Fruit fly (Drosophila melanogaster) whole organism, prepupa: Measurements from ENCODE around the gene EMC5.

Experiments
- Blimp-1 ChIP-seq: fragments of 200-800 bp; sonication (Bioruptor generic); optimal IDR thresholded peaks from 3 replicates; lab custom pipeline; 2017; ENCODE audit warnings: missing biosample characterization, missing genetic modification characterization, mild to moderate bottlenecking, moderate library complexity, missing genetic modification reagents
- CG10631 ChIP-seq: fragments of 200-800 bp; sonication (Bioruptor generic); optimal IDR thresholded peaks from 2 replicates; lab custom pipeline; 2016; ENCODE audit warnings: missing biosample characterization, missing genetic modification characterization
- CG11762 ChIP-seq: fragments of 200-800 bp; sonication (Bioruptor generic); optimal IDR thresholded peaks from 3 replicates; lab custom pipeline; 2016; ENCODE audit warnings: missing biosample characterization, missing genetic modification characterization; ENCODE audit not compliant: insufficient read depth
- CG15336 ChIP-seq: fragments of 200-800 bp; sonication (Bioruptor generic); IDR thresholded peaks from 2 replicates; pipeline ENCODE4 v1.3.6; 2022; ENCODE audit warnings: missing biosample characterization, missing genetic modification characterization
- CG1621 ChIP-seq: fragments of 200-800 bp; sonication (Bioruptor generic); optimal IDR thresholded peaks from 3 replicates; lab custom pipeline; 2018; ENCODE audit warnings: missing biosample characterization, mild to moderate bottlenecking, missing genetic modification characterization
- CG16779 ChIP-seq: fragments of 200-800 bp; sonication (Bioruptor generic); optimal IDR thresholded peaks from 3 replicates; lab custom pipeline; 2017; ENCODE audit warnings: missing biosample characterization, mild to moderate bottlenecking, missing genetic modification characterization
- CG3032 ChIP-seq: fragments of 200-800 bp; optimal IDR thresholded peaks from 2 replicates; lab custom pipeline; 2019; ENCODE audit warnings: missing biosample characterization, mild to moderate bottlenecking, missing genetic modification characterization, moderate library complexity
- CG31627 ChIP-seq: fragments of 200-800 bp; sonication (Bioruptor generic); optimal IDR thresholded peaks from 3 replicates; lab custom pipeline; 2016; ENCODE audit warnings: missing biosample characterization, missing genetic modification characterization
- CG32006 ChIP-seq: fragments of 200-800 bp; sonication (Bioruptor generic); optimal IDR thresholded peaks from 3 replicates; lab custom pipeline; 2017; ENCODE audit warnings: missing biosample characterization, mild to moderate bottlenecking, missing genetic modification characterization
- CG4318 ChIP-seq: fragments of 200-800 bp; sonication (Bioruptor generic); optimal IDR thresholded peaks from 3 replicates; lab custom pipeline; 2017; ENCODE audit warnings: missing biosample characterization, mild to moderate bottlenecking, missing genetic modification characterization
- CG6163 ChIP-seq: fragments of 200-800 bp; sonication (Bioruptor generic); IDR thresholded peaks from 3 replicates; pipeline ENCODE4 v1.3.6; 2022; ENCODE audit warnings: missing biosample characterization, missing genetic modification characterization
- CG6276 ChIP-seq: fragments of 200-800 bp; sonication (Bioruptor generic); optimal IDR thresholded peaks from 2 replicates; lab custom pipeline; 2017; ENCODE audit warnings: missing biosample characterization, mild to moderate bottlenecking, missing genetic modification characterization
- CG6792 ChIP-seq: fragments of 200-800 bp; sonication (Bioruptor generic); optimal IDR thresholded peaks from 3 replicates; lab custom pipeline; 2016; ENCODE audit warnings: missing biosample characterization, missing genetic modification characterization
- CG6808 ChIP-seq: fragments of 200-800 bp; sonication (Bioruptor generic); optimal IDR thresholded peaks from 3 replicates; lab custom pipeline; 2017; ENCODE audit warnings: missing biosample characterization, missing genetic modification characterization, mild to moderate bottlenecking, moderate library complexity, missing genetic modification reagents
- CG6854 ChIP-seq: fragments of 200-800 bp; sonication (Bioruptor generic); optimal IDR thresholded peaks from 2 replicates; lab custom pipeline; 2017; ENCODE audit warnings: missing biosample characterization, mild to moderate bottlenecking, missing genetic modification characterization
- CG7368 ChIP-seq: fragments of 200-800 bp; sonication (Bioruptor generic); optimal IDR thresholded peaks from 3 replicates; lab custom pipeline; 2016; ENCODE audit warnings: missing biosample characterization, missing genetic modification characterization
- CG8119 ChIP-seq: fragments of 200-800 bp; sonication (Bioruptor generic); IDR thresholded peaks from 3 replicates; pipeline ENCODE4 v1.3.6; 2022; ENCODE audit warnings: missing biosample characterization, missing genetic modification characterization
- CG8319 ChIP-seq: fragments of 200-800 bp; sonication (Bioruptor generic); optimal IDR thresholded peaks from 3 replicates; lab custom pipeline; 2016; ENCODE audit warnings: missing biosample characterization, missing genetic modification characterization
- CG8632 ChIP-seq: fragments of 200-800 bp; sonication (Bioruptor generic); optimal IDR thresholded peaks from 3 replicates; lab custom pipeline; 2016; ENCODE audit warnings: missing biosample characterization, missing genetic modification characterization
- CG9139 ChIP-seq: fragments of 200-800 bp; sonication (Bioruptor generic); optimal IDR thresholded peaks from 3 replicates; lab custom pipeline; 2017; ENCODE audit warnings: missing biosample characterization, mild to moderate bottlenecking, missing genetic modification characterization
- Eip93F ChIP-seq: fragments of 200-800 bp; sonication (Bioruptor generic); optimal IDR thresholded peaks from 2 replicates; lab custom pipeline; 2016; ENCODE audit warnings: missing biosample characterization, mild to moderate bottlenecking, missing genetic modification characterization
- Ets21C ChIP-seq: fragments of 200-800 bp; sonication (Bioruptor generic); optimal IDR thresholded peaks from 3 replicates; lab custom pipeline; 2016; ENCODE audit warnings: missing biosample characterization, missing genetic modification characterization
- Ets96B ChIP-seq: fragments of 200-800 bp; optimal IDR thresholded peaks from 2 replicates; lab custom pipeline; 2019; ENCODE audit warnings: missing biosample characterization, mild to moderate bottlenecking, missing genetic modification characterization, moderate library complexity
- Gug ChIP-seq: fragments of 200-800 bp; sonication (Bioruptor generic); IDR thresholded peaks from 2 replicates; pipeline ENCODE4 v1.3.6; 2022; ENCODE audit warnings: missing biosample characterization, missing genetic modification characterization
- Hr39 ChIP-seq: fragments of 200-800 bp; sonication (Bioruptor generic); optimal IDR thresholded peaks from 2 replicates; lab custom pipeline; 2016; ENCODE audit warnings: missing biosample characterization, missing genetic modification characterization
- Hr4 ChIP-seq: fragments of 200-800 bp; sonication (Bioruptor generic); optimal IDR thresholded peaks from 3 replicates; lab custom pipeline; 2016; ENCODE audit warnings: missing biosample characterization, missing genetic modification characterization
- OdsH ChIP-seq: fragments of 200-800 bp; sonication (Bioruptor generic); optimal IDR thresholded peaks from 3 replicates; lab custom pipeline; 2016; ENCODE audit warnings: missing biosample characterization, missing genetic modification characterization
- Smox ChIP-seq: fragments of 200-800 bp; sonication (Bioruptor generic); optimal IDR thresholded peaks from 3 replicates; lab custom pipeline; 2016; ENCODE audit warnings: missing biosample characterization, missing genetic modification characterization
- Sox15 ChIP-seq: fragments of 200-800 bp; sonication (Bioruptor generic); optimal IDR thresholded peaks from 3 replicates; lab custom pipeline; 2016; ENCODE audit warnings: missing biosample characterization, missing genetic modification characterization
- acj6 ChIP-seq: fragments of 200-800 bp; sonication (Bioruptor generic); optimal IDR thresholded peaks from 3 replicates; lab custom pipeline; 2016; ENCODE audit warnings: missing biosample characterization, missing genetic modification characterization
- cyc ChIP-seq: fragments of 200-800 bp; sonication (Bioruptor generic); optimal IDR thresholded peaks from 3 replicates; lab custom pipeline; 2016; ENCODE audit warnings: missing biosample characterization, missing genetic modification characterization
- dsx ChIP-seq: fragments of 200-800 bp; optimal IDR thresholded peaks from 3 replicates; lab custom pipeline; 2019; ENCODE audit warnings: missing biosample characterization, mild to moderate bottlenecking, missing genetic modification characterization, moderate library complexity; ENCODE audit not compliant: poor library complexity, severe bottlenecking
- eg ChIP-seq: fragments of 200-800 bp; sonication (Bioruptor generic); IDR thresholded peaks from 3 replicates; pipeline ENCODE4 v1.3.6; 2022; ENCODE audit warnings: missing biosample characterization, missing genetic modification characterization
- esn ChIP-seq: fragments of 200-800 bp; sonication (Bioruptor generic); optimal IDR thresholded peaks from 2 replicates; lab custom pipeline; 2016; ENCODE audit warnings: missing biosample characterization, mild to moderate bottlenecking, missing genetic modification characterization, moderate library complexity
- fd59A ChIP-seq: fragments of 200-800 bp; sonication (Bioruptor generic); optimal IDR thresholded peaks from 2 replicates; lab custom pipeline; 2017; ENCODE audit warnings: missing biosample characterization, mild to moderate bottlenecking, missing genetic modification characterization, missing genetic modification reagents
- fd85E ChIP-seq: fragments of 200-800 bp; sonication (Bioruptor generic); optimal IDR thresholded peaks from 3 replicates; lab custom pipeline; 2016; ENCODE audit warnings: missing biosample characterization, missing genetic modification characterization
- fkh ChIP-seq: fragments of 200-800 bp; sonication (Bioruptor generic); optimal IDR thresholded peaks from 3 replicates; lab custom pipeline; 2017; ENCODE audit warnings: missing biosample characterization, mild to moderate bottlenecking, missing genetic modification characterization, moderate library complexity
- lz ChIP-seq: fragments of 200-800 bp; sonication (Bioruptor generic); optimal IDR thresholded peaks from 3 replicates; lab custom pipeline; 2016; ENCODE audit warnings: missing biosample characterization, missing genetic modification characterization
- net ChIP-seq: fragments of 200-800 bp; sonication (Bioruptor generic); optimal IDR thresholded peaks from 3 replicates; lab custom pipeline; 2016; ENCODE audit warnings: missing biosample characterization, missing genetic modification characterization
- pdm3 ChIP-seq: fragments of 200-800 bp; sonication (Bioruptor generic); optimal IDR thresholded peaks from 3 replicates; lab custom pipeline; 2016; ENCODE audit warnings: missing biosample characterization, missing genetic modification characterization
- spab ChIP-seq: fragments of 200-800 bp; sonication (Bioruptor generic); optimal IDR thresholded peaks from 2 replicates; lab custom pipeline; 2017; ENCODE audit warnings: missing biosample characterization, mild to moderate bottlenecking, missing genetic modification characterization, missing genetic modification reagents
- ss ChIP-seq, 2 experiments: fragments of 200-800 bp; sonication (Bioruptor generic); optimal IDR thresholded peaks; 2 replicates in 1 of 2; 3 replicates in 1 of 2; lab custom pipeline; 2017 to 2018; ENCODE audit warnings: mild to moderate bottlenecking in 2 of 2, missing biosample characterization in 2 of 2, missing genetic modification characterization in 2 of 2, moderate library complexity in 1 of 2
- topi ChIP-seq: fragments of 200-800 bp; sonication (Bioruptor generic); optimal IDR thresholded peaks from 3 replicates; lab custom pipeline; 2016; ENCODE audit warnings: missing biosample characterization, missing genetic modification characterization
- vri ChIP-seq: fragments of 200-800 bp; sonication (Bioruptor generic); optimal IDR thresholded peaks from 3 replicates; lab custom pipeline; 2016; ENCODE audit warnings: missing biosample characterization, mild to moderate bottlenecking, missing genetic modification characterization

EMC5 gene

dm6 chr2L:18945765-18946552 is 41.5 kb upstream of the EMC5 start, which contains the start of gene CG46304 (continued):
- peak in 1 of 2 experiments; percentile 33 for TF ChIP-seq ss (GFP tag; optimal IDR thresholded peaks at IDR 0.05; lab: Kevin White, UChicago)
- peak; percentile 55 for TF ChIP-seq CG3032 (tag; lab: Kevin White, UChicago)
- TF ChIP-seq CG6276: no peak
- peak; percentile 23 for TF ChIP-seq Hr4 (GFP tag; lab: Kevin White, UChicago)
- peak; percentile 53 for TF ChIP-seq CG10631 (GFP tag; lab: Kevin White, UChicago)
- TF ChIP-seq Hr39 (GFP tag; lab: Kevin White, UChicago): peak; percentile 39
- no peak for TF ChIP-seq dsx (GFP tag; lab: Kevin White, UChicago)
- TF ChIP-seq net (GFP tag; lab: Kevin White, UChicago): no peak
- peak; percentile 33 for TF ChIP-seq pdm3

dm6 chr2L:18946636-18947514 is 40.6 kb upstream of the EMC5 start:
- TF ChIP-seq CG8119 (peak; percentile 76), OdsH (GFP tag; lab: Kevin White, UChicago) (peak; percentile 78), Gug (GFP tag; lab: Robert Waterston, UW) (no peak), Ets21C (no peak), CG8632 (GFP tag; lab: Kevin White, UChicago) (peak; percentile 94), CG16779 (tag; lab: Kevin White, UChicago) (peak; percentile 77), Eip93F (GFP tag; lab: Kevin White, UChicago) (peak; percentile 42), Blimp-1 (GFP tag; lab: Kevin White, UChicago) (peak; percentile 60), CG11762 (GFP tag; lab: Kevin White, UChicago) (peak; percentile 57), CG31627 (GFP tag; lab: Kevin White, UChicago) (peak; percentile 43), CG9139 (GFP tag; lab: Kevin White, UChicago) (peak; percentile 85), lz (GFP tag; lab: Kevin White, UChicago) (peak; percentile 68), CG1621 (tag; lab: Kevin White, UChicago) (peak; percentile 47), CG7368 (GFP tag; lab: Kevin White, UChicago) (peak; percentile 40), CG6792 (GFP tag; lab: Kevin White, UChicago) (peak; percentile 85), fd85E (GFP tag; lab: Kevin White, UChicago) (peak; percentile 16), CG8319 (GFP tag; lab: Kevin White, UChicago) (peak; percentile 19), CG6854 (GFP tag; lab: Kevin White, UChicago) (peak; percentile 34), CG10631 (GFP tag; lab: Kevin White, UChicago) (peak; percentile 92), acj6 (GFP tag; lab: Kevin White, UChicago) (peak; percentile 82), net (GFP tag; lab: Kevin White, UChicago) (peak; percentile 39), topi (GFP tag; lab: Kevin White, UChicago) (peak; percentile 61), ss (GFP tag; optimal IDR thresholded peaks at IDR 0.05; lab: Kevin White, UChicago) (peak; percentile 91 to 93), fkh (GFP tag; lab: Kevin White, UChicago) (no peak), CG6163 (peak; percentile 61; the same call in 1 of the 3 replicates), CG4318 (GFP tag; lab: Kevin White, UChicago) (peak; percentile 43), Hr4 (GFP tag; lab: Kevin White, UChicago) (no peak), fd59A (peak; percentile 24), CG32006 (GFP tag; lab: Kevin White, UChicago) (peak; percentile 72), spab (GFP tag; lab: Kevin White, UChicago) (peak; percentile 79), Ets96B (peak; percentile 94), CG15336 (peak; percentile 66), Smox (GFP tag; lab: Kevin White, UChicago) (peak; percentile 52), esn (GFP tag; lab: Kevin White, UChicago) (peak; percentile 86), cyc (GFP tag; lab: Kevin White, UChicago) (peak; percentile 37), vri (GFP tag; lab: Kevin White, UChicago) (peak; percentile 47), Sox15 (peak; percentile 53), pdm3 (peak; percentile 39), dsx (GFP tag; lab: Kevin White, UChicago) (peak; percentile 88), CG6808 (GFP tag; lab: Kevin White, UChicago) (peak; percentile 81), eg (GFP tag; lab: Robert Waterston, UW) (no peak)
